Worm (Caenorhabditis elegans): ENCODE data around the gene cyp-35B3.

Gene cyp-35B3

DNA sequence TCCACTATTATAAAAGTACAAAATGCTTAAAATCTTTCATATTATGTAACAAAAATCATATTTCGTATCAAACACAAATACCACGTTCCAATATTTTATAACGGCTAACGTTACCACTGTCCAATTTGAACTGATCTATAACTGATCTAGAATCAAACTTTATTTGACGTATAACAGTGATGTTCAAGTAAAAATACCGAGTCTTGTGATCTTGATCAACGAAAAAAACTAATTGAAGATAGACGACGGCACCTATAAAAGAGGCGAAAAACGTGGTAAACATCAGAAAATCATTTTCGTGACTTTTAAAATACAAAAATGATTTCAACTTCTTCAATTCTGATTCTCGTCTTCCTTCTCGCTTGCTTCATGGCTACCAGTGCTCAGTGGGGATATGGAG is 42.5 kb downstream of the cyp-35B3 start, which contains the start of gene nlp-28:
Gene nlp-28 (plus strand): TSS at position 285 of the 400 bp plus-strand sequence.
- TF ChIP-seq aly-1 (tag; optimal IDR thresholded peaks at IDR 0.05) = no peak
- TF ChIP-seq hmg-4 (GFP tag; optimal IDR thresholded peaks at IDR 0.05) = no peak
- no peak for TF ChIP-seq tbx-37 (GFP tag; conservative IDR thresholded peaks at IDR 0.05)
- no peak for TF ChIP-seq ceh-13 (GFP tag; optimal IDR thresholded peaks at IDR 0.05)
- no peak for TF ChIP-seq tbx-11 (GFP tag; IDR thresholded peaks at IDR 0.05)
- TF ChIP-seq F13C5.2 (tag; optimal IDR thresholded peaks at IDR 0.05) = no peak
- TF ChIP-seq ama-1 (optimal IDR thresholded peaks at IDR 0.05) = no peak
- no peak for TF ChIP-seq pes-1 (GFP tag; IDR thresholded peaks at IDR 0.05)
- TF ChIP-seq B0310.2 (tag; optimal IDR thresholded peaks at IDR 0.05) = no peak
- TF ChIP-seq ceh-36 (tag; optimal IDR thresholded peaks at IDR 0.05) = no peak

DNA sequence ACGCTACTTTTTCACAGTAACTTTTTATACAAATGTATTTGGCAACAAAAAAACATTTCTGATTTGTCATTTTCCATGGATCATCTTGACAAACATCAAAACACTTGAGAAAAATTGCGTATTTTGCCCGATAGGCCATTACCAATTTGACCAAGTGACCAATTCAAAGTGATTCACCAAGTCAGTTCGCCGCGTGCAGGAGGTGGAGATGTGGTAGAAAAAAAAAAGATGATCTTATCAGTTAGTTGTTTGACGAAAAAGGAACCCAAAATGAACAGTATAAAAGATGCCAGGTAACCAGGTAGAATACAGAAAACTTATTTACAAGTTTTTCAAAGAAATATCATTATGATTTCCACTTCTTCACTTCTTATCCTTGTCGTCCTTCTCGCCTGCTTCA is 43.9 kb downstream of the cyp-35B3 start, which contains the start of gene nlp-27:
Gene nlp-27 (plus strand): TSS at position 309 of the 400 bp plus-strand sequence.
- TF ChIP-seq ama-1 (optimal IDR thresholded peaks at IDR 0.05) (no peak), scrt-1 (GFP tag; IDR thresholded peaks at IDR 0.05) (no peak), pes-1 (GFP tag; IDR thresholded peaks at IDR 0.05) (no peak), ceh-36 (tag; optimal IDR thresholded peaks at IDR 0.05) (no peak), sea-1 (GFP tag; conservative IDR thresholded peaks at IDR 0.05) (no peak), hmg-4 (GFP tag; optimal IDR thresholded peaks at IDR 0.05) (no peak)

DNA sequence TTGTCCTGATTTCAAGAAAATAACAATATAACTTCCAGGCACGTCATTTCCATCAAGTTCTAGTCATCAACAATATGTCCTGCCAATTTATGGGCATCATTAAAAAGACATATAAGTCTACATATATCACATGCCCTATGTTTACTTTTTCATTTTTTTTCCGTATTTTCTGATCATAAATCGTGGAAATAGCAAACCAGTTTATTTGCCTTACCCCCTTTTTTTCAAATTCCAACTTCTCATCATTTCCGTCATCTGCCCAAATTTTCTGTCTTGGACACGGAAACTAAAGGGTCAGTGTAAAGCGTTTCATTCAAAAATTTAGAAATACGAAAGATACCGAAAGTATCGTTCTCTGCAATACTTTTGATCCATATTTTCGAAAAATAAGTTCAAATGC is 47.2 kb downstream of the cyp-35B3 start:
- TF ChIP-seq scrt-1 (GFP tag; IDR thresholded peaks at IDR 0.05) = no peak
- TF ChIP-seq ceh-36 (tag; optimal IDR thresholded peaks at IDR 0.05) = no peak
- no peak for TF ChIP-seq hnd-1 (tag; optimal IDR thresholded peaks at IDR 0.05)
- no peak for TF ChIP-seq pes-1 (GFP tag; IDR thresholded peaks at IDR 0.05)
- no peak for TF ChIP-seq tra-4 (tag; optimal IDR thresholded peaks at IDR 0.05)
- no peak for TF ChIP-seq tbx-11 (GFP tag; IDR thresholded peaks at IDR 0.05)
- TF ChIP-seq hmbx-1 (tag; optimal IDR thresholded peaks at IDR 0.05) = no peak
- no peak for TF ChIP-seq tbx-37 (GFP tag; conservative IDR thresholded peaks at IDR 0.05)
- TF ChIP-seq F13C5.2 (tag; optimal IDR thresholded peaks at IDR 0.05) = no peak
- TF ChIP-seq sea-1 (GFP tag; conservative IDR thresholded peaks at IDR 0.05) = no peak
- TF ChIP-seq B0310.2 (tag; optimal IDR thresholded peaks at IDR 0.05) = no peak
- TF ChIP-seq flt-1 (GFP tag; IDR thresholded peaks at IDR 0.05) = no peak

DNA sequence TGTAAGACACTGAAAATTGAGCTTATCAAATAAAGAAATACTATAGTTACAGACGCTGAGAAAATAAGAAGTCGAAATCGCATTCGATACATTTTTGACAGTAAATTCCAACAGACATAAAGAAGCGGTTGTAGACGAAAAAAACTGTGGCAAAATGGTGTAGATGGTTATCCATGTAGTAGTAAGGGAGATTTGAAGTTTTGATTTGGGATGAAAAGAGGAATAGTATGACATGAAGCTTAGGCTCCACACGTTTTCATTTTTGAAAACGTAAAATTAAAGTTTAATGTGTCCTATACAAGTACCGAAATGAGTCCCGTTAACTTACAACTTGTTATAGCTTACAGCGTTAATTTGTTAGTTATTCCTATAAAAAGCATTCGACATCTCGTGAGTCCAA is 48.9 kb downstream of the cyp-35B3 start, which contains the start of gene K09D9.9:
Gene K09D9.9 (minus strand): TSS at position 101 of the 400 bp plus-strand sequence.
- no peak for TF ChIP-seq ets-7 (tag; optimal IDR thresholded peaks at IDR 0.05)
- TF ChIP-seq ceh-36 (tag; optimal IDR thresholded peaks at IDR 0.05) = no peak
- no peak for TF ChIP-seq tbx-11 (GFP tag; IDR thresholded peaks at IDR 0.05)
- TF ChIP-seq B0310.2 (tag; optimal IDR thresholded peaks at IDR 0.05) = no peak
- no peak for TF ChIP-seq scrt-1 (GFP tag; IDR thresholded peaks at IDR 0.05)
- no peak for TF ChIP-seq ama-1 (optimal IDR thresholded peaks at IDR 0.05)
- TF ChIP-seq ceh-13 (GFP tag; optimal IDR thresholded peaks at IDR 0.05) = no peak
- TF ChIP-seq hmg-4 (GFP tag; optimal IDR thresholded peaks at IDR 0.05) = no peak
- TF ChIP-seq hnd-1 (tag; optimal IDR thresholded peaks at IDR 0.05) = no peak
- TF ChIP-seq hmbx-1 (tag; optimal IDR thresholded peaks at IDR 0.05) = no peak
- no peak for TF ChIP-seq flt-1 (GFP tag; IDR thresholded peaks at IDR 0.05)
- no peak for TF ChIP-seq tbx-37 (GFP tag; conservative IDR thresholded peaks at IDR 0.05)
- TF ChIP-seq pes-1 (GFP tag; IDR thresholded peaks at IDR 0.05) = no peak
- no peak for TF ChIP-seq aly-1 (tag; optimal IDR thresholded peaks at IDR 0.05)
- TF ChIP-seq F13C5.2 (tag; optimal IDR thresholded peaks at IDR 0.05) = no peak
- TF ChIP-seq sea-1 (GFP tag; conservative IDR thresholded peaks at IDR 0.05) = no peak
- TF ChIP-seq tra-4 (tag; optimal IDR thresholded peaks at IDR 0.05) = no peak

DNA sequence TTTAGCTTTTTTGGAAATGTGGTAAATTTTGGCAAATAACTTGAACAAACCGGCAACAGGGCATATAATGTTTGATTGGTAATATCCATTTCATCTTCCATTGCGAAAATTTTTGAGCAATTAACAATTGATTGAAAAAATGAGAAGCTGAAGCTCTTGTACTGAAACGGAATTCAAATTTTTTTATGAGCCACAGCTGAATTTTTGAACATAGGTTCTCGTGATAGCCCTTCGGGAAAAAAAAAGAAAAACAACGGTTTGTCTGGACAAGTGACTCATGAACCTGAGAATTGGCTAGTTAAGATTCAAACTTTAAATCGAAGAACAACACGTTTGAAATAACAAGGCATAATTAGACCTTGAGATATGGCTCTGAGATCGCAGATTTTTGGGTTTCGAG is 50.7 kb downstream of the cyp-35B3 start, which contains the start of gene srx-62:
Gene srx-62 (minus strand): TSS at position 101 of the 400 bp plus-strand sequence.
- TF ChIP-seq ets-7 (tag; optimal IDR thresholded peaks at IDR 0.05) (no peak), tra-4 (tag; optimal IDR thresholded peaks at IDR 0.05) (no peak), aly-1 (tag; optimal IDR thresholded peaks at IDR 0.05) (no peak), hnd-1 (tag; optimal IDR thresholded peaks at IDR 0.05) (no peak), hmg-4 (GFP tag; optimal IDR thresholded peaks at IDR 0.05) (no peak), F13C5.2 (tag; optimal IDR thresholded peaks at IDR 0.05) (no peak), scrt-1 (GFP tag; IDR thresholded peaks at IDR 0.05) (no peak), hmbx-1 (tag; optimal IDR thresholded peaks at IDR 0.05) (no peak), tbx-37 (GFP tag; conservative IDR thresholded peaks at IDR 0.05) (no peak), tbx-11 (GFP tag; IDR thresholded peaks at IDR 0.05) (no peak), flt-1 (GFP tag; IDR thresholded peaks at IDR 0.05) (no peak), ceh-13 (GFP tag; optimal IDR thresholded peaks at IDR 0.05) (no peak), ceh-36 (tag; optimal IDR thresholded peaks at IDR 0.05) (no peak), B0310.2 (tag; optimal IDR thresholded peaks at IDR 0.05) (no peak)
